Fruit fly (Drosophila melanogaster) whole organism, embryonic: ENCODE measurements around the gene CG33932.

ENCODE experiments used
- CG11085 ChIP-seq: fragments of 200-800 bp; sonication (Bioruptor generic); IDR thresholded peaks from 2 replicates; pipeline ENCODE4 v1.3.6; 2022; ENCODE audit warnings: missing biosample characterization, missing genetic modification characterization
- CG11247 ChIP-seq: fragments of 200-800 bp; sonication (Bioruptor generic); IDR thresholded peaks from 2 replicates; pipeline ENCODE4 v1.3.6; 2022; ENCODE audit warnings: missing biosample characterization, missing genetic modification characterization
- CG11695 ChIP-seq: fragments of 200-800 bp; sonication (Bioruptor generic); IDR thresholded peaks from 3 replicates; pipeline ENCODE4 v1.3.6; 2022; ENCODE audit warnings: missing biosample characterization, missing genetic modification characterization
- CG12219 ChIP-seq: fragments of 200-800 bp; sonication (Bioruptor generic); optimal IDR thresholded peaks from 3 replicates; lab custom pipeline; 2018; ENCODE audit warnings: missing biosample characterization, mild to moderate bottlenecking, missing genetic modification characterization
- CG14441 ChIP-seq: fragments of 200-800 bp; sonication (Bioruptor generic); IDR thresholded peaks from 2 replicates; pipeline ENCODE4 v1.3.6; 2022; ENCODE audit warnings: missing biosample characterization, missing genetic modification characterization
- CG14710 ChIP-seq: fragments of 200-800 bp; sonication (Bioruptor generic); optimal IDR thresholded peaks from 3 replicates; lab custom pipeline; 2019; ENCODE audit warnings: missing biosample characterization, mild to moderate bottlenecking, missing genetic modification characterization, moderate library complexity
- CG14860 ChIP-seq: fragments of 200-800 bp; sonication (Bioruptor generic); IDR thresholded peaks from 3 replicates; pipeline ENCODE4 v1.3.6; 2022; ENCODE audit warnings: missing biosample characterization, missing genetic modification characterization; ENCODE audit not compliant: partially characterized antibody
- CG15269 ChIP-seq: fragments of 200-800 bp; sonication (Bioruptor generic); optimal IDR thresholded peaks from 2 replicates; lab custom pipeline; 2018; ENCODE audit warnings: missing biosample characterization, mild to moderate bottlenecking, missing genetic modification characterization, moderate library complexity
- CG17359 ChIP-seq: fragments of 200-800 bp; sonication (Bioruptor generic); optimal IDR thresholded peaks from 3 replicates; lab custom pipeline; 2018; ENCODE audit warnings: missing biosample characterization, mild to moderate bottlenecking, missing genetic modification characterization, moderate library complexity
- CG1792 ChIP-seq: fragments of 200-800 bp; sonication (Bioruptor generic); optimal IDR thresholded peaks from 2 replicates; lab custom pipeline; 2016; ENCODE audit warnings: missing biosample characterization, missing genetic modification characterization
- CG18619 ChIP-seq: fragments of 200-800 bp; sonication (Bioruptor generic); optimal IDR thresholded peaks from 3 replicates; lab custom pipeline; 2017; ENCODE audit warnings: missing biosample characterization, mild to moderate bottlenecking, missing genetic modification characterization
- CG2202 ChIP-seq: fragments of 200-800 bp; sonication (Bioruptor generic); optimal IDR thresholded peaks from 2 replicates; lab custom pipeline; 2018; ENCODE audit warnings: missing biosample characterization, mild to moderate bottlenecking, missing genetic modification characterization
- CG2889 ChIP-seq: fragments of 200-800 bp; sonication (Bioruptor generic); IDR thresholded peaks from 3 replicates; pipeline ENCODE4 v1.3.6; 2022; ENCODE audit warnings: missing biosample characterization, missing genetic modification characterization
- CG31388 ChIP-seq: fragments of 200-800 bp; sonication (Bioruptor generic); optimal IDR thresholded peaks from 2 replicates; lab custom pipeline; 2016; ENCODE audit warnings: missing biosample characterization, missing genetic modification characterization
- CG32772 ChIP-seq: fragments of 200-800 bp; sonication (Bioruptor generic); IDR thresholded peaks from 2 replicates; pipeline ENCODE4 v1.3.6; 2022; ENCODE audit warnings: missing biosample characterization, missing genetic modification characterization
- CG4282 ChIP-seq: fragments of 200-800 bp; sonication (Bioruptor generic); optimal IDR thresholded peaks from 2 replicates; lab custom pipeline; 2016; ENCODE audit warnings: missing biosample characterization, missing genetic modification characterization
- CG7556 ChIP-seq: fragments of 200-800 bp; sonication (Bioruptor generic); optimal IDR thresholded peaks from 2 replicates; lab custom pipeline; 2017; ENCODE audit warnings: missing biosample characterization, mild to moderate bottlenecking, missing genetic modification characterization
- CG7839 ChIP-seq: fragments of 200-800 bp; sonication (Bioruptor generic); optimal IDR thresholded peaks from 3 replicates; lab custom pipeline; 2018; ENCODE audit warnings: missing biosample characterization, mild to moderate bottlenecking, missing genetic modification characterization, moderate library complexity
- CG7963 ChIP-seq: fragments of 200-800 bp; sonication (Bioruptor generic); IDR thresholded peaks from 3 replicates; pipeline ENCODE4 v1.3.6; 2022; ENCODE audit warnings: missing biosample characterization, missing genetic modification characterization; ENCODE audit not compliant: partially characterized antibody
- CG9817 ChIP-seq: fragments of 200-800 bp; sonication (Bioruptor generic); optimal IDR thresholded peaks from 2 replicates; lab custom pipeline; 2018; ENCODE audit warnings: missing biosample characterization, mild to moderate bottlenecking, missing genetic modification characterization, moderate library complexity
- Fer1 ChIP-seq: fragments of 200-800 bp; sonication (Bioruptor generic); optimal IDR thresholded peaks from 2 replicates; lab custom pipeline; 2017; ENCODE audit warnings: missing biosample characterization, mild to moderate bottlenecking, missing genetic modification characterization
- Hr51 ChIP-seq, 2 experiments: fragments of 200-800 bp; sonication (Bioruptor generic); optimal IDR thresholded peaks; 2 replicates in 1 of 2; 3 replicates in 1 of 2; lab custom pipeline; 2016 to 2018; ENCODE audit warnings: missing biosample characterization in 2 of 2, missing genetic modification characterization in 2 of 2, mild to moderate bottlenecking in 1 of 2, moderate library complexity in 1 of 2
- Hsf ChIP-seq: fragments of 200-800 bp; sonication (Bioruptor generic); optimal IDR thresholded peaks from 3 replicates; lab custom pipeline; 2016; ENCODE audit warnings: missing biosample characterization, missing genetic modification characterization
- Mad ChIP-seq: fragments of 200-800 bp; sonication (Bioruptor generic); optimal IDR thresholded peaks from 2 replicates; lab custom pipeline; 2016; ENCODE audit warnings: missing biosample characterization, missing genetic modification characterization
- NC2α ChIP-seq: fragments of 200-800 bp; sonication (Bioruptor generic); optimal IDR thresholded peaks from 2 replicates; lab custom pipeline; 2016; ENCODE audit warnings: missing biosample characterization, missing genetic modification characterization
- Rfx ChIP-seq: fragments of 200-800 bp; sonication (Bioruptor generic); IDR thresholded peaks from 2 replicates; pipeline ENCODE4 v1.3.6; 2022; ENCODE audit warnings: missing biosample characterization, missing genetic modification characterization
- Taf1 ChIP-seq: fragments of 200-800 bp; sonication (Bioruptor generic); IDR thresholded peaks from 2 replicates; pipeline ENCODE4 v1.3.6; 2022; ENCODE audit warnings: missing biosample characterization, missing genetic modification characterization
- ab ChIP-seq: fragments of 200-800 bp; sonication (Bioruptor generic); optimal IDR thresholded peaks from 2 replicates; lab custom pipeline; 2016; ENCODE audit warnings: missing biosample characterization, missing genetic modification characterization
- ap ChIP-seq: fragments of 200-800 bp; sonication (Bioruptor generic); IDR thresholded peaks from 2 replicates; pipeline ENCODE4 v1.3.6; 2022; ENCODE audit warnings: missing biosample characterization, missing genetic modification characterization
- ash1 ChIP-seq: fragments of 200-800 bp; sonication (Bioruptor generic); optimal IDR thresholded peaks from 2 replicates; lab custom pipeline; 2018; ENCODE audit warnings: missing biosample characterization, mild to moderate bottlenecking, missing genetic modification characterization
- ci ChIP-seq: fragments of 200-800 bp; sonication (Bioruptor generic); IDR thresholded peaks from 3 replicates; pipeline ENCODE4 v1.3.6; 2022; ENCODE audit warnings: missing biosample characterization, missing genetic modification characterization
- danr ChIP-seq: fragments of 200-800 bp; sonication (Bioruptor generic); IDR thresholded peaks from 2 replicates; pipeline ENCODE4 v1.3.6; 2022; ENCODE audit warnings: missing biosample characterization, missing genetic modification characterization
- dm ChIP-seq: fragments of 200-800 bp; sonication (Bioruptor generic); optimal IDR thresholded peaks from 3 replicates; lab custom pipeline; 2016; ENCODE audit warnings: missing biosample characterization, missing genetic modification characterization
- dmrt11E ChIP-seq: fragments of 200-800 bp; sonication (Bioruptor generic); optimal IDR thresholded peaks from 3 replicates; lab custom pipeline; 2018; ENCODE audit warnings: missing biosample characterization, mild to moderate bottlenecking, missing genetic modification characterization, moderate library complexity
- fru ChIP-seq: fragments of >200 bp; optimal IDR thresholded peaks from 2 replicates; lab custom pipeline; 2017
- gem ChIP-seq: fragments of 200-800 bp; sonication (Bioruptor generic); optimal IDR thresholded peaks from 2 replicates; lab custom pipeline; 2019; ENCODE audit warnings: missing biosample characterization, mild to moderate bottlenecking, missing genetic modification characterization, moderate library complexity
- gro ChIP-seq: fragments of 200-800 bp; sonication (Bioruptor generic); optimal IDR thresholded peaks from 2 replicates; lab custom pipeline; 2016; ENCODE audit warnings: missing biosample characterization, missing genetic modification characterization
- h ChIP-seq: fragments of >200 bp; optimal IDR thresholded peaks from 2 replicates; lab custom pipeline; 2017
- hkb ChIP-seq, 2 experiments: fragments of 200-800 bp in 1 of 2; fragments of >200 bp in 1 of 2; sonication (Bioruptor generic) in 1 of 2; IDR thresholded peaks in 1 of 2; optimal IDR thresholded peaks in 1 of 2; 2 replicates each; pipeline versions ENCODE4 v1.3.6 to Lab custom; 2017 to 2022; ENCODE audit warnings: missing biosample characterization in 1 of 2, missing genetic modification characterization in 1 of 2
- kah ChIP-seq: fragments of 200-800 bp; sonication (Bioruptor generic); optimal IDR thresholded peaks from 2 replicates; lab custom pipeline; 2018; ENCODE audit warnings: missing biosample characterization, mild to moderate bottlenecking, missing genetic modification characterization
- lmd ChIP-seq: fragments of 200-800 bp; sonication (Bioruptor generic); IDR thresholded peaks from 2 replicates; pipeline ENCODE4 v1.3.6; 2022; ENCODE audit warnings: missing biosample characterization, missing genetic modification characterization
- onecut ChIP-seq: fragments of 200-800 bp; sonication (Bioruptor generic); IDR thresholded peaks from 2 replicates; pipeline ENCODE4 v1.3.6; 2022; ENCODE audit warnings: missing biosample characterization, missing genetic modification characterization
- pfk ChIP-seq: fragments of 200-800 bp; sonication (Bioruptor generic); optimal IDR thresholded peaks from 2 replicates; lab custom pipeline; 2018; ENCODE audit warnings: missing biosample characterization, mild to moderate bottlenecking, missing genetic modification characterization, moderate library complexity
- pho ChIP-seq: fragments of 200-800 bp; sonication (Bioruptor generic); optimal IDR thresholded peaks from 2 replicates; lab custom pipeline; 2016; ENCODE audit warnings: missing biosample characterization, missing genetic modification characterization
- pum ChIP-seq: fragments of 200-800 bp; sonication (Bioruptor generic); optimal IDR thresholded peaks from 2 replicates; lab custom pipeline; 2016; ENCODE audit warnings: missing biosample characterization, missing genetic modification characterization
- rib ChIP-seq: fragments of 200-800 bp; sonication (Bioruptor generic); IDR thresholded peaks from 2 replicates; pipeline ENCODE4 v1.3.6; 2022; ENCODE audit warnings: missing biosample characterization, missing genetic modification characterization
- sim ChIP-seq: fragments of 200-800 bp; sonication (Bioruptor generic); IDR thresholded peaks from 2 replicates; pipeline ENCODE4 v1.3.6; 2022; ENCODE audit warnings: missing biosample characterization, missing genetic modification characterization
- sima ChIP-seq: fragments of 200-800 bp; sonication (Bioruptor generic); optimal IDR thresholded peaks from 2 replicates; lab custom pipeline; 2016; ENCODE audit warnings: missing biosample characterization, missing genetic modification characterization
- stwl ChIP-seq: fragments of 200-800 bp; sonication (Bioruptor generic); optimal IDR thresholded peaks from 3 replicates; lab custom pipeline; 2018; ENCODE audit warnings: missing biosample characterization, mild to moderate bottlenecking, missing genetic modification characterization, moderate library complexity
- tap ChIP-seq: fragments of 200-800 bp; optimal IDR thresholded peaks from 3 replicates; lab custom pipeline; 2019; ENCODE audit warnings: missing biosample characterization, mild to moderate bottlenecking, missing genetic modification characterization, moderate library complexity
- wek ChIP-seq: fragments of 200-800 bp; sonication (Bioruptor generic); optimal IDR thresholded peaks from 3 replicates; lab custom pipeline; 2018; ENCODE audit warnings: missing biosample characterization, mild to moderate bottlenecking, missing genetic modification characterization, moderate library complexity

The CG33932 gene

DNA sequence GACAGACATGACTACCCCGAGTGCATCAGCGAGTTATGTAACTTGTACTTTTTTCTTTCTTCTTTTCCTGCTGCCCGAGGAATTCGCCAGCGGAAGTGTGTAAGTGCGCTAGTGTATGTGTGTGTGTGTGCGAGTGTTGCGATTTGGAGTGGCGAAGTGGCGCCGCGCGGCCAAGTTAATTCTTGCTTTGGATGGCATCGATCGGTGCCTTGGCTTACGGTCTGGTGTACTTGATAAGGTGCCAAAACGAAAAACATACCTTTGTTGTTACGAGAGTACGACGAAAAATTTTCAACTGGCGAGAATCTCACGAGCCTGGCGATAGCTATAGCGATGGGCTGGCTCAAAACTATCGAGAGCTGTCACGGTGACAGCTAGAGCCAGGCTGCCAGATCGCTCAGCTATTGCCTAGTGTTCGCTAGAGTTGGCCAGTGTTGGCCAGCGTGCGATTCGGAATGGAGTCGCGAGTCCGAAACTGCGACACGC is at the start of gene CG33932, which contains the start of the genes CG18809, COX6B and Rpp20 (continued):
- peak; percentile 53 for TF ChIP-seq onecut
- TF ChIP-seq CG14441: peak; percentile 26; the same call in 1 of the 2 replicates
- no peak for TF ChIP-seq ab (GFP tag; lab: Kevin White, UChicago)
- TF ChIP-seq fru (lab: Kevin White, UChicago): no peak
- peak; percentile 73 for TF ChIP-seq Hsf (GFP tag; lab: Kevin White, UChicago)
- peak; percentile 67 for TF ChIP-seq CG11247 (GFP tag; lab: Robert Waterston, UW)
- peak; percentile 91 for TF ChIP-seq CG7963 (GFP tag; lab: Robert Waterston, UW)
- TF ChIP-seq dmrt11E (tag; lab: Kevin White, UChicago): no peak
- peak; percentile 88 for TF ChIP-seq Rfx (GFP tag; lab: Robert Waterston, UW)
- TF ChIP-seq sim (GFP tag; lab: Robert Waterston, UW): no peak
- no peak for TF ChIP-seq h
- peak; percentile 1 for TF ChIP-seq NC2α (GFP tag; lab: Kevin White, UChicago)
- TF ChIP-seq CG7839 (tag; lab: Kevin White, UChicago): no peak
- no peak for TF ChIP-seq CG2889 (GFP tag; lab: Robert Waterston, UW)
- peak; percentile 1 to 65 for TF ChIP-seq Hr51 (GFP tag; optimal IDR thresholded peaks at IDR 0.05; lab: Kevin White, UChicago)
- TF ChIP-seq CG14710 (tag; lab: Kevin White, UChicago): peak; percentile 62
- no peak for TF ChIP-seq CG31388
- TF ChIP-seq CG9817 (tag; lab: Kevin White, UChicago): peak; percentile 66
- peak; percentile 21 for TF ChIP-seq kah
- TF ChIP-seq danr (GFP tag; lab: Robert Waterston, UW): no peak
- peak; percentile 83 for TF ChIP-seq ci
- TF ChIP-seq lmd (GFP tag; lab: Robert Waterston, UW): peak; percentile 57; the same call in 1 of the 2 replicates
- TF ChIP-seq CG15269: peak; percentile 25
- TF ChIP-seq CG11695 (GFP tag; lab: Robert Waterston, UW): no peak
- peak; percentile 10 for TF ChIP-seq CG2202 (tag; lab: Kevin White, UChicago)
- TF ChIP-seq CG1792: peak; percentile 64
- TF ChIP-seq ash1: no peak
- no peak for TF ChIP-seq CG17359 (tag; lab: Kevin White, UChicago)
- TF ChIP-seq CG32772 (GFP tag; lab: Robert Waterston, UW): peak; percentile 38; the same call in 1 of the 2 replicates
- no peak for TF ChIP-seq hkb (optimal IDR thresholded peaks at IDR 0.05; lab: Kevin White, UChicago)
- peak; percentile 63 for TF ChIP-seq hkb (GFP tag; IDR thresholded peaks at IDR 0.05; lab: Robert Waterston, UW)
- peak; percentile 86 for TF ChIP-seq CG14860 (GFP tag; lab: Robert Waterston, UW)
- TF ChIP-seq Fer1 (GFP tag; lab: Kevin White, UChicago): peak; percentile 75
- peak; percentile 83 for TF ChIP-seq dm (GFP tag; lab: Kevin White, UChicago)
- peak; percentile 69 for TF ChIP-seq CG4282 (GFP tag; lab: Kevin White, UChicago)
- TF ChIP-seq rib (GFP tag; lab: Robert Waterston, UW): peak; percentile 75; the same call in 1 of the 2 replicates
- peak; percentile 72 for TF ChIP-seq Mad (GFP tag; lab: Kevin White, UChicago)
- peak; percentile 38 for TF ChIP-seq CG12219 (GFP tag; lab: Kevin White, UChicago)
- TF ChIP-seq CG7556 (GFP tag; lab: Kevin White, UChicago): peak; percentile 3
- peak; percentile 56 for TF ChIP-seq pfk
- no peak for TF ChIP-seq ap
- TF ChIP-seq pho (GFP tag; lab: Kevin White, UChicago): peak; percentile 83
- TF ChIP-seq CG11085: peak; percentile 73
- TF ChIP-seq pum (GFP tag; lab: Kevin White, UChicago): peak; percentile 62
- TF ChIP-seq sima (GFP tag; lab: Kevin White, UChicago): no peak
- no peak for TF ChIP-seq tap (tag; lab: Kevin White, UChicago)
- TF ChIP-seq CG18619 (GFP tag; lab: Kevin White, UChicago): peak; percentile 70
- TF ChIP-seq gro (GFP tag; lab: Kevin White, UChicago): peak; percentile 70
- TF ChIP-seq gem (tag; lab: Kevin White, UChicago): no peak
- TF ChIP-seq wek (GFP tag; lab: Kevin White, UChicago): no peak
- TF ChIP-seq Taf1 (GFP tag; lab: Robert Waterston, UW): peak; percentile 31; the same call in 1 of the 2 replicates
- TF ChIP-seq stwl: peak; percentile 78
